Worm (Caenorhabditis elegans) whole organism, early embryonic: Measurements from ENCODE around the gene F17A9.4.
"Not testable (repeated sequence)": the region's sequence is repeated elsewhere in the genome, so short reads cannot be mapped to it uniquely, and the experiment has no call there.

Source experiments
- B0310.2 ChIP-seq: sonication (generic microtip); optimal IDR thresholded peaks from 2 replicates; lab custom pipeline; 2016; ENCODE audit warnings: mild to moderate bottlenecking, missing genetic modification characterization, missing compliant biosample characterization
- F13C5.2 ChIP-seq: sonication (generic microtip); optimal IDR thresholded peaks from 2 replicates; lab custom pipeline; 2017; ENCODE audit warnings: mild to moderate bottlenecking, missing genetic modification characterization, inconsistent platforms, missing compliant biosample characterization
- aly-1 ChIP-seq: sonication (generic microtip); optimal IDR thresholded peaks from 2 replicates; lab custom pipeline; 2016; ENCODE audit warnings: missing genetic modification characterization, missing compliant biosample characterization
- ama-1 ChIP-seq: fragments of 150-350 bp; optimal IDR thresholded peaks from 2 replicates; lab custom pipeline; 2014
- ceh-13 ChIP-seq: fragments of 200-800 bp; sonication (Bioruptor generic); optimal IDR thresholded peaks from 2 replicates; lab custom pipeline; 2018; ENCODE audit warnings: mild to moderate bottlenecking, missing genetic modification characterization, missing compliant biosample characterization
- ceh-36 ChIP-seq: sonication (generic microtip); optimal IDR thresholded peaks from 2 replicates; lab custom pipeline; 2016; ENCODE audit warnings: missing genetic modification characterization, inconsistent platforms, missing compliant biosample characterization
- ets-7 ChIP-seq: sonication (generic microtip); optimal IDR thresholded peaks from 2 replicates; lab custom pipeline; 2016; ENCODE audit warnings: missing genotype, missing genetic modification characterization, missing compliant biosample characterization
- flt-1 ChIP-seq: fragments of 200-800 bp; sonication (Bioruptor generic); IDR thresholded peaks from 2 replicates; pipeline ENCODE4 v1.3.6; 2022; ENCODE audit warnings: missing genetic modification characterization, missing compliant biosample characterization
- hmbx-1 ChIP-seq: sonication (generic microtip); optimal IDR thresholded peaks from 2 replicates; lab custom pipeline; 2016; ENCODE audit warnings: mild to moderate bottlenecking, missing genetic modification characterization, missing compliant biosample characterization
- hmg-4 ChIP-seq: fragments of 200-800 bp; sonication (Bioruptor generic); optimal IDR thresholded peaks from 2 replicates; lab custom pipeline; 2018; ENCODE audit warnings: mild to moderate bottlenecking, missing genetic modification characterization, missing compliant biosample characterization
- hnd-1 ChIP-seq: sonication (generic microtip); optimal IDR thresholded peaks from 2 replicates; lab custom pipeline; 2016; ENCODE audit warnings: missing genetic modification characterization, missing compliant biosample characterization
- pes-1 ChIP-seq: fragments of 200-800 bp; sonication (Bioruptor generic); IDR thresholded peaks from 2 replicates; pipeline ENCODE4 v1.3.6; 2022; ENCODE audit warnings: missing genetic modification reagents, missing genetic modification characterization, missing compliant biosample characterization
- scrt-1 ChIP-seq: fragments of 200-800 bp; sonication (Bioruptor generic); IDR thresholded peaks from 2 replicates; pipeline ENCODE4 v1.3.6; 2022; ENCODE audit warnings: missing genetic modification characterization, missing compliant biosample characterization
- sea-1 ChIP-seq: fragments of 200-800 bp; sonication (Bioruptor generic); conservative IDR thresholded peaks from 2 replicates; pipeline ENCODE4 v1.3.6; 2022; ENCODE audit warnings: missing genetic modification characterization, missing compliant biosample characterization
- tbx-11 ChIP-seq: fragments of 200-800 bp; sonication (Bioruptor generic); IDR thresholded peaks from 2 replicates; pipeline ENCODE4 v1.3.6; 2022; ENCODE audit warnings: missing genetic modification characterization, missing compliant biosample characterization
- tbx-37 ChIP-seq: fragments of 200-800 bp; sonication (Bioruptor generic); conservative IDR thresholded peaks from 2 replicates; pipeline ENCODE4 v1.3.6; 2022; ENCODE audit warnings: missing genetic modification reagents, missing genetic modification characterization, missing compliant biosample characterization
- tra-4 ChIP-seq: sonication (generic microtip); optimal IDR thresholded peaks from 2 replicates; lab custom pipeline; 2017; ENCODE audit warnings: missing genetic modification characterization, missing compliant biosample characterization

F17A9.4 gene

DNA sequence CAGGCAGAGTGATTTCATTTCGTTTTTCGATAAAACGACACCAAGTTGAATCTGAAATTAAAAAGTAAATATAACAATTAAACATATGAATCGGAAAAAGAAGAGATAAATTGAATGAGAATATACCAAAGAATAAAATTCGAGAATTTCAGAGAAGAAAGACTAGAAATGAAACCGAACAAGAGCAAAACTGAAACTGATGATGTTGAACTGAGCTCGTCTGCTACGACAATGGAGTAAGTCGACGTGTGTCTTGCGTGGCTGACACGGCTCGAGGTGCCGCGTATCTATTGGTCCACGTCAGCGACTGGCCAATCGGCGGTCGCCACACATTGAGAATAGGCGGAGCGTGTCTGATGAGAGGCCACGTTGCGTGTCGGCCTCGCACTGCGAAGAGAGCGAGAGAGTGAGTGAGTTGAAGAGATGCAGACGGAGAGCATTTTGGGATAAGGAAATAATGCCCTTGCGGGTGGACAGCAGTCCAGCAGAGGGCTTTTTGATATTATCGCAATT is 9.9 kb downstream of the F17A9.4 start, which contains the start of gene crt-1:
TSS of gene crt-1 (minus strand) at position 51 of the 513 bp plus-strand sequence.
- TF ChIP-seq tbx-37 (GFP tag; lab: Robert Waterston, UW) (no peak), ceh-36 (tag; lab: Kevin White, UChicago) (no peak), aly-1 (tag; lab: Kevin White, UChicago) (no peak), pes-1 (GFP tag; lab: Robert Waterston, UW) (no peak), F13C5.2 (peak; percentile 33), ets-7 (no peak), hmbx-1 (tag; lab: Kevin White, UChicago) (no peak), hmg-4 (GFP tag; lab: Kevin White, UChicago) (peak; percentile 59), sea-1 (GFP tag; lab: Robert Waterston, UW) (0 out of 2 replicates have a peak, but pooled peaks have one; percentile 43), ama-1 (lab: Kevin White, UChicago) (no peak), scrt-1 (GFP tag; lab: Robert Waterston, UW) (no peak), B0310.2 (tag; lab: Kevin White, UChicago) (no peak)

DNA sequence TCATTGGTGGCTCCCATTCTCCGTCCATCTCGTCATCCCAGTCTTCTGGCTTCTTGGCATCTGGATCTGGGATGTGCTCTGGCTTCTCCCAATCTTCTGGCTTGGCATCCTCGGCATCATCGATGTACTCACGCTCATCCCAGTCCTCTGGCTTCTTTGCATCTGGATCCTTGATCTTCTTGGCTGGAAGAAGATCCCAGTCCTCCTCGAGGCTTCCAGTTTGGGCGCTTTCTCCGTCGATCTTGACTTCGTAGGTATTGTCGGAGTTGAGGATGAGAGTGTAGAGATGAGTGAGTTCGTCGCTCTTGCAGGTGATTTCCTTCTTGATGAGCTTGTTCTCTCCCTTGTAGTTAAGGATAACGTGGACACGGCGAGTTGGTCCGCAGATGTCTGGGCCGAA is 10.8 kb downstream of the F17A9.4 start:
- no peak for TF ChIP-seq B0310.2 (tag; lab: Kevin White, UChicago)
- no peak for TF ChIP-seq tbx-37 (GFP tag; lab: Robert Waterston, UW)
- no peak for TF ChIP-seq ceh-36 (tag; lab: Kevin White, UChicago)
- no peak for TF ChIP-seq tbx-11

DNA sequence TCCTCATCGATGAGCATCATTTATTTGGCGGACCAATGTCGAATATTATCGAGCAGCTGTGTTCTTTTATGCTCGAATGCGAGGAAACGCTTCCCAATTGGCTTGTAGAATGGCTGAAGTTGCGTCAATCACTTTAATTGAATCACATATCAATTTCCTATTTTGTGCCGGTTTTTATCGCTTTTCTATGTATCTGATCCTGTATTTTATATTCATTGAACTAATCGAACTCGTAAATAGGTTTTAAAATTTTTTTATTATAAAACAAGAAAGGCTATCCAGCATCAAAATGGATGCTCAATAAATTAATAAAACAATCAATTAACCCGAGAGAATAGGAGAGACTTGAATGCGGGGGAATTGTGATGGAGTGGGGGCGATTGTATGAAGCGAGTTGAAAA is 11.7 kb downstream of the F17A9.4 start:
- TF ChIP-seq F13C5.2 (no peak), B0310.2 (tag; lab: Kevin White, UChicago) (peak; percentile 23), tbx-11 (no peak), scrt-1 (GFP tag; lab: Robert Waterston, UW) (no peak), tbx-37 (GFP tag; lab: Robert Waterston, UW) (no peak), flt-1 (GFP tag; lab: Robert Waterston, UW) (no peak), ceh-36 (tag; lab: Kevin White, UChicago) (no peak), ceh-13 (GFP tag; lab: Kevin White, UChicago) (no peak)

DNA sequence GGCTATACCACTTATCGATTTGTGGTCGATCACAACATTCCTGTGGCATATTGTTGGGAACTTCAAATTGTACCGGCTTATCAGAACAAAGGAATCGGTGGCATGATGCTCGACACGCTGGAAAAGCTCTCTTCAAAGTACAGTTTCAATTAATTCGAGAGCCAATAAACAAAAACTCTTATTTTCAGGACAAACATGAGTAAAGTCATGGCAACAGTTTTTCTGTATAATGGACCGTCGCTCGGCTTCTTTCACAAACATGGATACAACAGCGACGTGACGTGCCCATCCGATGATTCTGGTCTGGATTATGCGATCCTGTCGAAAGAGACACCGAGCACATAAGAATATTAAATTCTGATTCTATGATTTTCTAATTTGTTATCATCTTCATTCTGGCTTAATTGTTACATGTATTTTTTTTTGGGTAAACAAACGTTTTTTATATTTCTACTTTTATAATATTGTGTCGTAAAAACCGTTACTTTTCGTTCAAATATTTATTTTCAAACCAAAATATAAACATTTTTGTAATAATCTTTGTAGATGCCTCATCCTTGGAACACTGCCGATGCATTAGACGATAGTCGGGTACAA is 13.8 kb downstream of the F17A9.4 start, which contains the start of gene smut-1:
TSS of gene smut-1 (plus strand) at position 547 of the 597 bp plus-strand sequence.
- TF ChIP-seq tbx-37 (GFP tag; lab: Robert Waterston, UW) (no peak), hmbx-1 (tag; lab: Kevin White, UChicago) (no peak), scrt-1 (GFP tag; lab: Robert Waterston, UW) (no peak), ceh-13 (GFP tag; lab: Kevin White, UChicago) (no peak), hnd-1 (no peak), ceh-36 (tag; lab: Kevin White, UChicago) (no peak), sea-1 (GFP tag; lab: Robert Waterston, UW) (no peak), pes-1 (GFP tag; lab: Robert Waterston, UW) (no peak), flt-1 (GFP tag; lab: Robert Waterston, UW) (no peak), ets-7 (no peak), ama-1 (lab: Kevin White, UChicago) (no peak), tra-4 (no peak), B0310.2 (tag; lab: Kevin White, UChicago) (no peak), aly-1 (tag; lab: Kevin White, UChicago) (no peak), tbx-11 (no peak), F13C5.2 (no peak)

DNA sequence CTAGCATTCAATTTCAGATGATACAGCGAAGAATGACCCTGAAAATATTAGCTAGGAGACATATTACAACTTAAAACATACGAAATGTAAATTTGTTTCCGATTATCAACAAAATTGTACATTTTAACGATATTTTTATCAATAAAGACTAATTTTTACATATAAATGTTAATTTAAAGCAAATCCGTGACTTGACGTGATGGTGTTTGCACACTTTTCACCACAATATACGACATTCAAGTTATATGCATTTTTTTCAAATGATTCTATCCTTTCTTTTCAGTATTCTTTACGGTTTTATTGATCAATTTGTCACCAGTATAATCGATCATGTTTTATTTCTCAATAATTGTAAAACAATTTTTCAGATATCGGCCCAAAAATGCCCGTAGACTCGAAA is 14.6 kb downstream of the F17A9.4 start, which contains the start of gene Y38A10A.7:
TSS of gene Y38A10A.7 (plus strand) at position 369 of the 400 bp plus-strand sequence.
- TF ChIP-seq tbx-37 (GFP tag; lab: Robert Waterston, UW): no peak
- TF ChIP-seq flt-1 (GFP tag; lab: Robert Waterston, UW): no peak
- TF ChIP-seq pes-1 (GFP tag; lab: Robert Waterston, UW): no peak
- TF ChIP-seq B0310.2 (tag; lab: Kevin White, UChicago): no peak
- TF ChIP-seq hnd-1: no peak
- TF ChIP-seq sea-1 (GFP tag; lab: Robert Waterston, UW): no peak
- TF ChIP-seq aly-1 (tag; lab: Kevin White, UChicago): no peak
- no peak for TF ChIP-seq ceh-13 (GFP tag; lab: Kevin White, UChicago)
- no peak for TF ChIP-seq hmbx-1 (tag; lab: Kevin White, UChicago)
- TF ChIP-seq tra-4: no peak
- TF ChIP-seq ama-1 (lab: Kevin White, UChicago): no peak
- no peak for TF ChIP-seq ceh-36 (tag; lab: Kevin White, UChicago)
- TF ChIP-seq ets-7: no peak

DNA sequence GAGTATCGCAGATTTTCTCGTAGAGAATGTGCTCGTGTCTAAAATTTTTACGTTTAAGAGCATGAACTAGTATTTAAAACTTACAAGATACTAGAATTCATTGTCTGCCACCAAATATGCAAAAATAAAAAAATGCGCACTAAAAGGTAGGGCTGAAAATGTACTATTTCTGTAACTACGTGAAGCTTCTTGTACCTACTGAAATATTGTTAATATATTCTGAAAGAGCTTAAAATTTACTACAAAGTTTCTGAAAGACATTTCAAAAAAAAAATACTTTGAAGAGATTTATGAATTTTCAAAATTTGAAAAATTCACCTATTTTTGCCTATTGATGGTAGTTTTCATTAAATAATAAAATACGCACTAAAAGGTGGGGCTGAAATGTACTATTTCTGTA is 40.5 kb downstream of the F17A9.4 start, which contains the start of gene fbxa-214:
TSS of gene fbxa-214 (minus strand) at position 101 of the 400 bp plus-strand sequence.
- TF ChIP-seq ama-1 (lab: Kevin White, UChicago); aly-1 (tag; lab: Kevin White, UChicago); sea-1 (GFP tag; lab: Robert Waterston, UW): not testable (repeated sequence)

DNA sequence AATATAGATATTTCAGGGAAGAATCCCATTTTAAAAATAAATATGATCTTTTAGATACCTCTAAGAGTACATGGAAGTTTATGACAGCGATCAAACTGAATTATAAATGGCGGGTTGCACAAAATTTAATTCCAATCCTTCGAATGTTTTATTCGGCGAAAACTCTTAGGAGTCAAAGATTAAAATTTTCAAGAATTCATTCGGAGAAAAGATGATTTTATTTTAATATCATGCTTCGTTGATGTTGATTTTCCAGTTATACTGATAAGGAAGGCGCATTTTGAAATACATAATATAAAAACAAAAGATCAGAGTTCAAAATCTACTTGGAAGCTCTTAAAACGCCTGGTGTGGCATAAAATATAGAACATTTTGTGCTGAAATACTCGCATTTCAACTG is 43.3 kb downstream of the F17A9.4 start, which contains the start of gene srh-10:
TSS of gene srh-10 (minus strand) at position 29 of the 400 bp plus-strand sequence.
- no peak for TF ChIP-seq ceh-36 (tag; lab: Kevin White, UChicago)
- TF ChIP-seq sea-1 (GFP tag; lab: Robert Waterston, UW): no peak
- TF ChIP-seq ceh-13 (GFP tag; lab: Kevin White, UChicago): no peak
- no peak for TF ChIP-seq ets-7
- TF ChIP-seq hnd-1: no peak
- no peak for TF ChIP-seq ama-1 (lab: Kevin White, UChicago)
- TF ChIP-seq scrt-1 (GFP tag; lab: Robert Waterston, UW): no peak
- no peak for TF ChIP-seq hmg-4 (GFP tag; lab: Kevin White, UChicago)
- TF ChIP-seq B0310.2 (tag; lab: Kevin White, UChicago): no peak
- TF ChIP-seq F13C5.2: no peak
- TF ChIP-seq flt-1 (GFP tag; lab: Robert Waterston, UW): no peak
